Fruit fly (Drosophila melanogaster): ENCODE results near the gene Tango14.

DNA sequence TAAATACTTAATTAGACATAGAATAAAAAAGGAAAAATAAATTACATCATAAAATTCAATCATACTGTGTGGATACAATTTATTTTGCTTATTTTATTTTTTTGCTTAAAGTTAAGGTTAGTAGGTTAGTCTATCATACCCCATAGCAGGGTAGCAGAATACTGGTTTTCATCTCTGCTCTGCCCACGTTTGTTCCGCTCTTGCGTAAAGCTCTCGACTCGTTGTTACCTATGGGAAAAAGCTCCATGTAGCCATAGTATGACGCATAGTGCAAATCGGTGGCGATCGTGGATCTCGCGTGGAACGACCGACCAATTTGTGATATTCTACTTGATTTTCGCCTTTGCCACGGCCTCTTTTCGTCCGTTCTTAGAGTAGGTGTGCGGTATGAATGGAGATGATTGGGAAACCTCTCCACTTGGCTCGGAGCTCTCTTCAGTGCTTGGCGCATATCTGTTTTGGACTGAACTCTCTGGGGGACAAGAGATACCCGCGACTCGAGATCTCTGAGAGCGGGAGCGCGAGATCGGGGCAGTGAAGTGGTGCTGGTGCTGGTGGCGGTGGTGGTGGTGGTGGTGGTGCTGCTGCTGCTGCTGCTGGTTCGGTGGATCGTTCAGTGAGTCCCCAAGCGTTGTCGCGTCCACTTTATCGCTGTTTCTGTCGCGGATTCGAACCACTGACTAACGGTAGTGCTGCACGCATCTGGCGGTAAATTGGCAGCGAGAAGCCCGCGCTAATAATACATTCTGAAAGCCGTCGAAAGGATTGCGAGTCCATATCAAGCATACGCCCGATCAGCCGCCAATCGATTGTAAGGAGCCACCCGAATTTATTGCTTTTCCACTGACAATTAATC, 27.4 kb downstream of the Tango14 start, which contains the start of gene CG5001:
- TF ChIP-seq Hr4 (GFP tag; optimal IDR thresholded peaks at IDR 0.05) (no peak), dsx (GFP tag; optimal IDR thresholded peaks at IDR 0.05; ENCODE audit: poor library complexity, severe bottlenecking) (peak; percentile 76), Eip93F (GFP tag; optimal IDR thresholded peaks at IDR 0.05) (no peak), achi (GFP tag; optimal IDR thresholded peaks at IDR 0.05) (peak; percentile 72), CG3032 (tag; optimal IDR thresholded peaks at IDR 0.05) (peak; percentile 84), acj6 (GFP tag; optimal IDR thresholded peaks at IDR 0.05) (no peak), Hr39 (GFP tag; optimal IDR thresholded peaks at IDR 0.05) (no peak), salr (GFP tag; optimal IDR thresholded peaks at IDR 0.05) (peak in 1 of 2 experiments; percentile 6)
